Worm (Caenorhabditis elegans) whole organism, mixed stage, embryonic: Measurements from ENCODE around the gene sra-11.

Experiments
- bed-3 ChIP-seq: fragments of 200-800 bp; sonication (Bioruptor generic); optimal IDR thresholded peaks from 3 replicates; lab custom pipeline; 2018; ENCODE audit warnings: mild to moderate bottlenecking, missing genetic modification characterization, moderate library complexity, missing compliant biosample characterization
- elt-3 ChIP-seq: fragments of 150-350 bp; optimal IDR thresholded peaks from 2 replicates; lab custom pipeline; 2014; ENCODE audit warnings: missing biosample characterization, missing genetic modification characterization
- nhr-2 ChIP-seq: fragments of 150-350 bp; optimal IDR thresholded peaks from 2 replicates; lab custom pipeline; 2014; ENCODE audit warnings: missing biosample characterization, missing genetic modification characterization
- nhr-237 ChIP-seq: fragments of 150-350 bp; optimal IDR thresholded peaks from 2 replicates; lab custom pipeline; 2014; ENCODE audit warnings: missing biosample characterization, missing genetic modification characterization
- nhr-28 ChIP-seq: fragments of 150-350 bp; optimal IDR thresholded peaks from 2 replicates; lab custom pipeline; 2014; ENCODE audit warnings: missing biosample characterization, missing genetic modification characterization
- snpc-4 ChIP-seq: fragments of 150-350 bp; optimal IDR thresholded peaks from 2 replicates; lab custom pipeline; 2014; ENCODE audit warnings: missing biosample characterization, missing genetic modification characterization
- unc-39 ChIP-seq: fragments of 150-350 bp; optimal IDR thresholded peaks from 2 replicates; lab custom pipeline; 2014; ENCODE audit warnings: missing biosample characterization, missing genetic modification characterization
- unc-62 ChIP-seq: fragments of 150-350 bp; optimal IDR thresholded peaks from 2 replicates; lab custom pipeline; 2014; ENCODE audit warnings: missing biosample characterization, missing genetic modification reagents, missing genetic modification characterization
- ztf-11 ChIP-seq: fragments of 150-350 bp; optimal IDR thresholded peaks from 2 replicates; lab custom pipeline; 2014; ENCODE audit warnings: missing biosample characterization, missing genetic modification characterization

DNA sequence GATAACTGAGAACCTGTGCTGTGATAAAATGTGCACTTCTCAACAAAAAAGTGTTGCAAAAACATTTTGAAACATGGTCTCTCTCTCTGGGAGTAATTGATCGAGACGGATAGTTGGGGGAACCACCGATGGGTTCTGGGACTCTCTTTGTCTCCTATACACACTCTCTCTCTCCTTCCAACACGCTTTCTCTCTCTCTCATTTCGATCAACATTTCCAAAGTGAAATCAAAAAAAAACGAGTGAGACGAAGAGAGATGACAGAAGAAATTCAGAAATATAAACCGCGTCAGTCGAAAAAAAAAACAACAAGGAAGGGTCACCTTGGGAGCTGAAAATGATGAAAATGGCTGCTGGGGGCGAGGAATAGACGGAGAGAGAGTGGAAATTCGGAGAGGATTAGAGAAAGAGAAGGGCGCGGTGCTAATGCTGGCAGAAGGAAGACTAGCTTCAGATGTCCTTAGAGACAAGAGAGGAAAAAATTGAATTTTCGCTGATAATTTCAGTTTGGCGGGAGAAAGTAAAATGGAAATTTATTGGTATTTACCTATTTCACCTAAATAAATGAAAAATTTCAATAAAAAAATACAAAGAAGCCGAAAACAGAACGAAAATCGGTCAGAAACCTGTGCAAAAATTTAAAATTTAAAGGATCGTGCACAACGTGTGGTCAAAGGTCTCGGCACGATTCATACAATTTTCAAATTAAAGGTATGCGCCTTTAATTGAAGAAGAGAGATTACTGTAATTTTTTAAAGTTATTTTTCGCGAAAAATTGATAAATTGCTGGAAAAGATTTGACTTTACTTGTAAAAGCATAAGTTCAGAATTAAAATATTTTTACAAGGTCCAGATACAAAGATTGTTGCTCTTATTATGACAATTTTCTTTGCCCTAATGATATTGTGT is 47.1 kb downstream of the sra-11 start:
- no peak for TF ChIP-seq ztf-11 (tag; lab: Kevin White, UChicago)
- TF ChIP-seq elt-3 (tag; lab: Kevin White, UChicago), result no peak
- no peak for TF ChIP-seq unc-62
- no peak for TF ChIP-seq nhr-28
- no peak for TF ChIP-seq bed-3 (GFP tag; lab: Kevin White, UChicago)
- TF ChIP-seq nhr-2 (tag; lab: Kevin White, UChicago), result no peak
- no peak for TF ChIP-seq nhr-237 (tag; lab: Kevin White, UChicago)
- no peak for TF ChIP-seq unc-39 (tag; lab: Kevin White, UChicago)
- no peak for TF ChIP-seq snpc-4 (tag; lab: Kevin White, UChicago)
